Worm (Caenorhabditis elegans): ENCODE data around the gene abu-12.

DNA sequence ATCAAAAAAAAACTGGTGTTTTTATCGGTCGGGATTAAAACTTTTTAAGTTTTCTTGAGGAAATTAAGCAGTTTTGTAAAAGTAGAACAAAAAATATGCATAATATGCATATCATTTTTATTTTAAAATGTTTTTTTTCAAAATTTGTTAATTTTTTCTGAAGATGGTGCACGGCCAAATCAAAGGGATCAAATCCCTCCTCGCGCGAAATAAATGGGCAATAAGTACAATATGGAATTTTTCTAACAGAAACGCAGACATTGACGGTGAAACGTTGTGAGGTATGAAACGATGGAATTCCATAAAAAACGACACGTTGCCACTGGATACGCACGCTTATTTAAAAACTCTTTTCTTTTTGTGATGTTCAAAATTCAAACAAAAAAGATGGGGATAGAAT is 54.5 kb downstream of the abu-12 start:
- TF ChIP-seq cog-1 (tag; optimal IDR thresholded peaks at IDR 0.05) (no peak), klf-2 (GFP tag; conservative IDR thresholded peaks at IDR 0.05) (no peak), ztf-23 (GFP tag; IDR thresholded peaks at IDR 0.05) (no peak), flt-1 (GFP tag; IDR thresholded peaks at IDR 0.05) (no peak), tab-1 (GFP tag; IDR thresholded peaks at IDR 0.05) (no peak), ztf-29 (GFP tag; IDR thresholded peaks at IDR 0.05) (no peak), T22C8.4 (GFP tag; IDR thresholded peaks at IDR 0.05) (no peak), ref-1 (GFP tag; conservative IDR thresholded peaks at IDR 0.05) (no peak)

All from whole organism, midembryonic.